Fruit fly (Drosophila melanogaster) whole organism, prepupa: ENCODE results near the gene CG3386.

Experiments
- Eip93F ChIP-seq: fragments of 200-800 bp; sonication (Bioruptor generic); optimal IDR thresholded peaks from 2 replicates; lab custom pipeline; 2016; ENCODE audit warnings: missing biosample characterization, mild to moderate bottlenecking, missing genetic modification characterization
- acj6 ChIP-seq: fragments of 200-800 bp; sonication (Bioruptor generic); optimal IDR thresholded peaks from 3 replicates; lab custom pipeline; 2016; ENCODE audit warnings: missing biosample characterization, missing genetic modification characterization
- cyc ChIP-seq: fragments of 200-800 bp; sonication (Bioruptor generic); optimal IDR thresholded peaks from 3 replicates; lab custom pipeline; 2016; ENCODE audit warnings: missing biosample characterization, missing genetic modification characterization

- peak; percentile 15 for TF ChIP-seq cyc (GFP tag; lab: Kevin White, UChicago)
- no peak for TF ChIP-seq Eip93F (GFP tag; lab: Kevin White, UChicago)
- no peak for TF ChIP-seq acj6 (GFP tag; lab: Kevin White, UChicago)
Observed at dm6 chr3L:728579-728978, 46.3 kb upstream of the CG3386 start.
